Fruit fly (Drosophila melanogaster): ENCODE measurements around the gene bdwf.
A peak's percentile ranks its signal among the peaks of the same experiment; 100 is the strongest.

bdwf gene

DNA sequence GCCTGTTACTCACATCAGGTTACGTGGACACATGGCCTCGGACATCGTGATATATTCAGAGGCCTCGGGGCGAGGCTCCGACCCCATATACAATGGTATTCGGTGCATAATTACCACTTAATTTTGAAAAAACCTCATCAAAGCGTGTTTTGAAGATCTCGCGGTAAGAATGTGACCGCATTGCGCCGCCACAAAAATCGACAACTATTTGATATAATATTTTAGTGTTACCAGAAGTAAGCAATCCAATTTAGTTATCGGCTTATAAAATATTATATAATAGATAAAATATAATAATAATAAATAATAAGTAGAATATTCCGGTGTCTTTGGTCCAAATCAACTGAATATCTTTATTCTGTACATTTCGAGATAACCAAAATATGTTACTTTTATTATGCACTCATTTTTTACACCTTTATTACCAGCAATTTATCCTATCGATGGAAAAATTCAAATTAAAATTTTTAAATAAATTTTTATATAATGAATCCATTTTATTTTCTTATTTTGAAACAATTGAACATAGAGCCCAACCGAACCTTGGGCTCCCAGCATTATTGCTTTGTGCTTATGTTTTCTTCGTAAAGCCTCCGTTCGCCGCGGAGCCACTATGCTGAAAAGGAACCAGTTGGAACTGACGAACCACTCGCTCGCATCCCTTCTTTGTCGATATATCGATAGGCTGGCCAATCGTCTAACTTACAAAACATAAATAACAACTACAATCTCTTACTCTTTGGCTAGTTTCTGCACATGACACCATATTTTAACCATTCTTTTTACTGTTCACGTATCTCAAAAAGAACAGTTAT, 2.7 kb downstream of the bdwf start, which contains the start of the genes CG18213 and Trm7-32 (continued):
- TF ChIP-seq lola (GFP tag; optimal IDR thresholded peaks at IDR 0.05), result no peak
- TF ChIP-seq CG1233 (GFP tag; optimal IDR thresholded peaks at IDR 0.05), result no peak
- no peak for TF ChIP-seq da (GFP tag; optimal IDR thresholded peaks at IDR 0.05)
- TF ChIP-seq chinmo (GFP tag; IDR thresholded peaks at IDR 0.05; ENCODE audit: partially characterized antibody), result no peak; the same call in 3 of the 4 replicates
- no peak for TF ChIP-seq emc (GFP tag; optimal IDR thresholded peaks at IDR 0.05)
- TF ChIP-seq CG11723 (GFP tag; optimal IDR thresholded peaks at IDR 0.05), result no peak
- TF ChIP-seq CG8089 (GFP tag; optimal IDR thresholded peaks at IDR 0.05), result no peak
- TF ChIP-seq toy (GFP tag; IDR thresholded peaks at IDR 0.05), result no peak
- no peak for TF ChIP-seq HmgD (GFP tag; optimal IDR thresholded peaks at IDR 0.05)
- TF ChIP-seq hkb (optimal IDR thresholded peaks at IDR 0.05), result no peak
- TF ChIP-seq hkb (GFP tag; IDR thresholded peaks at IDR 0.05), result no peak
- no peak for TF ChIP-seq CG11093 (GFP tag; IDR thresholded peaks at IDR 0.05)
- TF ChIP-seq sens-2 (GFP tag; IDR thresholded peaks at IDR 0.05), result no peak
- no peak for TF ChIP-seq CG4328 (GFP tag; optimal IDR thresholded peaks at IDR 0.05)
- no peak for TF ChIP-seq pho (GFP tag; optimal IDR thresholded peaks at IDR 0.05)
- TF ChIP-seq dimm (GFP tag; IDR thresholded peaks at IDR 0.05), result no peak
- TF ChIP-seq CG17359 (tag; optimal IDR thresholded peaks at IDR 0.05), result no peak
- peak; percentile 68; the same call in 1 of the 3 replicates for TF ChIP-seq CG7963 (GFP tag; IDR thresholded peaks at IDR 0.05; ENCODE audit: partially characterized antibody)
- no peak for TF ChIP-seq wor (GFP tag; IDR thresholded peaks at IDR 0.05)
- TF ChIP-seq jing (GFP tag; optimal IDR thresholded peaks at IDR 0.05), result no peak
- no peak for TF ChIP-seq Ets65A (GFP tag)
- no peak for TF ChIP-seq fd3F (GFP tag; optimal IDR thresholded peaks at IDR 0.05)
- peak; percentile 18 for TF ChIP-seq CG13624 (GFP tag; optimal IDR thresholded peaks at IDR 0.05)
- TF ChIP-seq ap (GFP tag; IDR thresholded peaks at IDR 0.05), result no peak
- TF ChIP-seq CG6813 (GFP tag; optimal IDR thresholded peaks at IDR 0.05), result no peak
- no peak for TF ChIP-seq gt (GFP tag; IDR thresholded peaks at IDR 0.05)
- no peak for TF ChIP-seq CG10147 (GFP tag; optimal IDR thresholded peaks at IDR 0.05)
- peak; percentile 10; the same call in 1 of the 2 replicates for TF ChIP-seq CG7372 (GFP tag; IDR thresholded peaks at IDR 0.05)
- TF ChIP-seq yki (optimal IDR thresholded peaks at IDR 0.05), result no peak
- TF ChIP-seq br (optimal IDR thresholded peaks at IDR 0.05), result no peak
- TF ChIP-seq CG7928 (GFP tag; optimal IDR thresholded peaks at IDR 0.05), result peak; percentile 88
- no peak for TF ChIP-seq fd102C (GFP tag; optimal IDR thresholded peaks at IDR 0.05)
- TF ChIP-seq slp2 (GFP tag; optimal IDR thresholded peaks at IDR 0.05), result no peak
- TF ChIP-seq nmo (GFP tag; optimal IDR thresholded peaks at IDR 0.05), result no peak
- no peak for TF ChIP-seq HLH3B (GFP tag; IDR thresholded peaks at IDR 0.05)
- no peak for TF ChIP-seq CG16863 (GFP tag; optimal IDR thresholded peaks at IDR 0.05)
- no peak for TF ChIP-seq CG4404 (GFP tag; IDR thresholded peaks at IDR 0.05)
- TF ChIP-seq CG13287 (GFP tag; IDR thresholded peaks at IDR 0.05; ENCODE audit: partially characterized antibody), result peak; percentile 86
- TF ChIP-seq CG11085 (GFP tag; IDR thresholded peaks at IDR 0.05), result no peak
- no peak for TF ChIP-seq ATbp (GFP tag; optimal IDR thresholded peaks at IDR 0.05)
- TF ChIP-seq schlank (tag; optimal IDR thresholded peaks at IDR 0.05), result no peak
- TF ChIP-seq ken (GFP tag; IDR thresholded peaks at IDR 0.05), result no peak
- TF ChIP-seq Ravus (GFP tag; IDR thresholded peaks at IDR 0.05), result no peak
- TF ChIP-seq Antp (GFP tag; optimal IDR thresholded peaks at IDR 0.05), result no peak
- no peak for TF ChIP-seq CG3726 (GFP tag; IDR thresholded peaks at IDR 0.05)
- no peak for TF ChIP-seq CG10959 (GFP tag; IDR thresholded peaks at IDR 0.05)
- no peak for TF ChIP-seq cg (GFP tag; optimal IDR thresholded peaks at IDR 0.05)
- no peak for TF ChIP-seq org-1 (GFP tag; optimal IDR thresholded peaks at IDR 0.05)
- TF ChIP-seq CG12219 (GFP tag; optimal IDR thresholded peaks at IDR 0.05), result no peak
- TF ChIP-seq CG32532 (GFP tag; IDR thresholded peaks at IDR 0.05), result no peak
- TF ChIP-seq CG4617 (GFP tag; optimal IDR thresholded peaks at IDR 0.05; ENCODE audit: borderline replicate concordance), result no peak
